Worm (Caenorhabditis elegans) whole organism, early embryonic: Measurements from ENCODE around the gene spig-1.

ENCODE experiments used
- B0310.2 ChIP-seq: sonication (generic microtip); optimal IDR thresholded peaks from 2 replicates; lab custom pipeline; 2016; ENCODE audit warnings: mild to moderate bottlenecking, missing genetic modification characterization, missing compliant biosample characterization
- F13C5.2 ChIP-seq: sonication (generic microtip); optimal IDR thresholded peaks from 2 replicates; lab custom pipeline; 2017; ENCODE audit warnings: mild to moderate bottlenecking, missing genetic modification characterization, inconsistent platforms, missing compliant biosample characterization
- aly-1 ChIP-seq: sonication (generic microtip); optimal IDR thresholded peaks from 2 replicates; lab custom pipeline; 2016; ENCODE audit warnings: missing genetic modification characterization, missing compliant biosample characterization
- ama-1 ChIP-seq: fragments of 150-350 bp; optimal IDR thresholded peaks from 2 replicates; lab custom pipeline; 2014
- ceh-13 ChIP-seq: fragments of 200-800 bp; sonication (Bioruptor generic); optimal IDR thresholded peaks from 2 replicates; lab custom pipeline; 2018; ENCODE audit warnings: mild to moderate bottlenecking, missing genetic modification characterization, missing compliant biosample characterization
- ceh-36 ChIP-seq: sonication (generic microtip); optimal IDR thresholded peaks from 2 replicates; lab custom pipeline; 2016; ENCODE audit warnings: missing genetic modification characterization, inconsistent platforms, missing compliant biosample characterization
- ets-7 ChIP-seq: sonication (generic microtip); optimal IDR thresholded peaks from 2 replicates; lab custom pipeline; 2016; ENCODE audit warnings: missing genotype, missing genetic modification characterization, missing compliant biosample characterization
- flt-1 ChIP-seq: fragments of 200-800 bp; sonication (Bioruptor generic); IDR thresholded peaks from 2 replicates; pipeline ENCODE4 v1.3.6; 2022; ENCODE audit warnings: missing genetic modification characterization, missing compliant biosample characterization
- hmbx-1 ChIP-seq: sonication (generic microtip); optimal IDR thresholded peaks from 2 replicates; lab custom pipeline; 2016; ENCODE audit warnings: mild to moderate bottlenecking, missing genetic modification characterization, missing compliant biosample characterization
- hmg-4 ChIP-seq: fragments of 200-800 bp; sonication (Bioruptor generic); optimal IDR thresholded peaks from 2 replicates; lab custom pipeline; 2018; ENCODE audit warnings: mild to moderate bottlenecking, missing genetic modification characterization, missing compliant biosample characterization
- hnd-1 ChIP-seq: sonication (generic microtip); optimal IDR thresholded peaks from 2 replicates; lab custom pipeline; 2016; ENCODE audit warnings: missing genetic modification characterization, missing compliant biosample characterization
- pes-1 ChIP-seq: fragments of 200-800 bp; sonication (Bioruptor generic); IDR thresholded peaks from 2 replicates; pipeline ENCODE4 v1.3.6; 2022; ENCODE audit warnings: missing genetic modification reagents, missing genetic modification characterization, missing compliant biosample characterization
- scrt-1 ChIP-seq: fragments of 200-800 bp; sonication (Bioruptor generic); IDR thresholded peaks from 2 replicates; pipeline ENCODE4 v1.3.6; 2022; ENCODE audit warnings: missing genetic modification characterization, missing compliant biosample characterization
- sea-1 ChIP-seq: fragments of 200-800 bp; sonication (Bioruptor generic); conservative IDR thresholded peaks from 2 replicates; pipeline ENCODE4 v1.3.6; 2022; ENCODE audit warnings: missing genetic modification characterization, missing compliant biosample characterization
- tbx-11 ChIP-seq: fragments of 200-800 bp; sonication (Bioruptor generic); IDR thresholded peaks from 2 replicates; pipeline ENCODE4 v1.3.6; 2022; ENCODE audit warnings: missing genetic modification characterization, missing compliant biosample characterization
- tbx-37 ChIP-seq: fragments of 200-800 bp; sonication (Bioruptor generic); conservative IDR thresholded peaks from 2 replicates; pipeline ENCODE4 v1.3.6; 2022; ENCODE audit warnings: missing genetic modification reagents, missing genetic modification characterization, missing compliant biosample characterization
- tra-4 ChIP-seq: sonication (generic microtip); optimal IDR thresholded peaks from 2 replicates; lab custom pipeline; 2017; ENCODE audit warnings: missing genetic modification characterization, missing compliant biosample characterization

Gene spig-1

DNA sequence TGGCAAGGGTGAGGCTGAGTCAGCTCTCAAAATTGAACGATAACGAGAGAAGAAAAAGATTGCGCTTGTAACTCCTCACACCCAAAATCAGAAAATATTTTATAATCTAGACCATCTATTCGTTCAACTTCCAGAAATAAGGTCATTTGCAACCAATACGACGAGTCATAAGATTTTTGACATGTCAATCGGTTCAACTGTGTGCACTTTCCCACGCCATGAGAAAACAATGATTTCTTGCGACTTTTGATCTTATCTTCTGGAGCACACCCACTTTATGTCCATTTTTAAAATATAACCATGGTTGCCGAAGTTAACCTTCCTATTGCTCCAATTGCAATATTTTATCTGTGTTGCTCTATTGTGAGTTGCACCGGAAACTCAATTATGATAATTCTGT is 34.5 kb upstream of the spig-1 start, which contains the start of gene srsx-32:
Gene srsx-32 (plus strand): TSS at position 301 of the 400 bp plus-strand sequence.
- no peak for TF ChIP-seq pes-1
- no peak for TF ChIP-seq F13C5.2 (tag; lab: Kevin White, UChicago)
- no peak for TF ChIP-seq hnd-1 (tag; lab: Kevin White, UChicago)
- TF ChIP-seq tbx-37 (GFP tag; lab: Robert Waterston, UW): no peak
- no peak for TF ChIP-seq flt-1 (GFP tag; lab: Robert Waterston, UW)
- TF ChIP-seq ceh-13 (GFP tag; lab: Kevin White, UChicago): no peak
- TF ChIP-seq B0310.2 (tag; lab: Kevin White, UChicago): no peak
- no peak for TF ChIP-seq tbx-11
- no peak for TF ChIP-seq ets-7 (tag; lab: Kevin White, UChicago)
- no peak for TF ChIP-seq aly-1

DNA sequence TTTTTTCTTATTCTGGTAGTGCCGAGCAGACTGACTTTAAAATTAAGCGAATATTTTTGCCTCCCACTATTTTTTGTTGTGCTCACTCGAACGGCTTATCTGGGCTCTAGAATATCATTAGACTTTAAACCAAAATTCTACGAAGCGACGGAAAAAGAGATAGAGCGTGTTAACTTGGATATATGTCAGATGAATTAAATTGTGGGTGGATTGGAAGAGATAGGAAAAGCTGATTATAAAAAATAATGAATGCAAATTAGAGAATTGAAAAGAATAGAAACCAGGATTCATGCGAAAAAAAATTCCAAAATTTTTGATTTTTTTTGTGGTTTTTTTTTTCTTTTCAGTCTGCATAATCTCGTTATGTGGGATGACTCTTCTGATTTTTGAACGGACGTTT is 29.7 kb upstream of the spig-1 start, which contains the start of gene F20A1.4:
Gene F20A1.4 (minus strand): TSS at position 101 of the 400 bp plus-strand sequence.
- no peak for TF ChIP-seq flt-1 (GFP tag; lab: Robert Waterston, UW)
- TF ChIP-seq ceh-36 (tag; lab: Kevin White, UChicago): no peak
- no peak for TF ChIP-seq hmg-4 (GFP tag; lab: Kevin White, UChicago)
- TF ChIP-seq aly-1: no peak
- TF ChIP-seq hnd-1 (tag; lab: Kevin White, UChicago): no peak
- TF ChIP-seq sea-1 (GFP tag; lab: Robert Waterston, UW): no peak
- TF ChIP-seq tbx-37 (GFP tag; lab: Robert Waterston, UW): no peak
- TF ChIP-seq B0310.2 (tag; lab: Kevin White, UChicago): no peak
- no peak for TF ChIP-seq scrt-1 (GFP tag; lab: Robert Waterston, UW)
- TF ChIP-seq tbx-11: no peak
- no peak for TF ChIP-seq ets-7 (tag; lab: Kevin White, UChicago)
- no peak for TF ChIP-seq hmbx-1
- no peak for TF ChIP-seq pes-1

DNA sequence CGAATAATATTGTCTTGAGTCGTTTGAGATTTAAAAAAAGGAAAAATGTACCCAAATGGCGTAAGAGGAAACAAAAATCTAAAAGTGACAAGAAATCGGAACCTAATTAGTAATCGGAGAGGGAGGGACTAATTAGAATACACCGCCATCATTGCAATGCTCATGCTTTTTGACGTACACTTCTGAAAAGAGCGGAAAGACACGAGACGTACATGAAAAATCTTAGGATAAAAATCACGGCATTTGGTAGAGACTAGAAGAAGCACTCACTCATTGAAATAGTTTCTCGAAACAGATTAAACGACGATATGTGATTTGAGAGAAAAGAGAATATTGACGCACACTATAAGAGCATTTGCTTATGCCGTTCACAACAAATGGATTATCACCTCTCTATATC is 28.5 kb upstream of the spig-1 start:
- TF ChIP-seq flt-1 (GFP tag; lab: Robert Waterston, UW) (no peak), hnd-1 (tag; lab: Kevin White, UChicago) (no peak), ets-7 (tag; lab: Kevin White, UChicago) (no peak), tbx-11 (no peak), pes-1 (no peak), aly-1 (no peak), scrt-1 (GFP tag; lab: Robert Waterston, UW) (no peak), hmbx-1 (no peak)

DNA sequence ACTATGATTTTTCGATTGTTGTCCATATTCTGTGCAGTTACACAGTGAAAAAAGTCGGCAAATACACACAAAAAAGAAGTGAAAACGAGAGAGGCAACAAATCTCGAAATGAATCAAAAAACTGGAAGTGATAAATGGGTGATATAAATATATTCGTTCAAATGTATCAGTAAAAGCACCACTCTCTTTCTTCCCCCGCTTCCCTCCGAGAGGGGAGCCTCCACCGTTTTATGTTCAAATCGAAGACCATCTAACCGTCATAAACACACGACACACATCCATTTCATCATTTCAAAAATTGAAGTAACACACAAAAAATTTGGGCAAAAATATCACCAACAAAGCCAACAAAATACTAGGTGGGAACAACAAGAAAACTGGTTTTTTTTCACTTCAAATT is 24.5 kb upstream of the spig-1 start, which contains the start of gene F20A1.6:
Gene F20A1.6 (minus strand): TSS at position 101 of the 400 bp plus-strand sequence.
- TF ChIP-seq F13C5.2 (tag; lab: Kevin White, UChicago) (no peak), tra-4 (tag; lab: Kevin White, UChicago) (no peak), hmbx-1 (no peak), hmg-4 (GFP tag; lab: Kevin White, UChicago) (no peak), ama-1 (lab: Kevin White, UChicago) (no peak), pes-1 (no peak), tbx-11 (no peak), sea-1 (GFP tag; lab: Robert Waterston, UW) (no peak), ets-7 (tag; lab: Kevin White, UChicago) (no peak), ceh-36 (tag; lab: Kevin White, UChicago) (no peak), B0310.2 (tag; lab: Kevin White, UChicago) (no peak)

DNA sequence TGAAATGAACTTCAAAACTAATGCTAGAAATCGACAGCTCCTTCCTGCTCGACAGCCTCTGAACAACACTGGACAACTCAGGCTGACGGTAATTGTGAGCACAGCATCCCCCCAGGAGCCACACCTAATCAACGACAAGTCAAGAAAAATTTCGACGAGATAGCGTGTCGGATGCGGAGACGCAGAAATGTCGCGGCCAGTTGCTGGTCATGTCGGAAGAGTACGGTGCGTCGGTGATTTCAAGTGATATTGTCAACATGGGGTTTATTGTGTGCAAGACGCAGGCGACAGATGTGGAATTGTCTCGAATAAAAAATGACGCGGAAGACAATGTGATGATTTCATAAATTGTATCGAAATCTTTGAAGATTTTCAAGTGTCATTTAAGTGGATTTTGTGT is 15.0 kb upstream of the spig-1 start, which contains the start of gene twk-11:
Gene twk-11 (minus strand): TSS at position 101 of the 400 bp plus-strand sequence.
- TF ChIP-seq tbx-37 (GFP tag; lab: Robert Waterston, UW) (no peak), pes-1 (no peak), ceh-13 (GFP tag; lab: Kevin White, UChicago) (no peak), hmg-4 (GFP tag; lab: Kevin White, UChicago) (no peak), ama-1 (lab: Kevin White, UChicago) (no peak), tbx-11 (no peak)

DNA sequence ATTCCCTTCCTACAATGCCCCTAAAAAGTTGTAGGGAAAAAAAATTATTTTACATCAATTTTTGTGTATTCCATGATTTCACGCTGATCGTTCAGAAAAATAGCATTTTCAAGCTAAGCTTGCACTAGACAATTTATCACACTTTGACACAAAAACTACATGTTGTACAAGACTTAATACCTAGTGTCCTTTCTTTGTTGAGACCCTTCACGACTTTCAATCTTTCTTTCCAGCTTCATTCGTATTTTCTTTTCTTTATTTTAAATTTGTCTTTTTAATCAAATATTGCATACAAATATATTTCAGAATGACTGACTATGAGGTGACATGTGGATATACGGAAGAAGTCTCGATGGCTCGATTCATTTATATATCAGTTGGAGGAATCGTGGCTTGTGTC is 5.5 kb upstream of the spig-1 start, which contains the start of gene F20A1.2:
Gene F20A1.2 (plus strand): TSS at position 301 of the 400 bp plus-strand sequence.
- no peak for TF ChIP-seq tbx-11
- TF ChIP-seq scrt-1 (GFP tag; lab: Robert Waterston, UW): no peak
- TF ChIP-seq flt-1 (GFP tag; lab: Robert Waterston, UW): no peak
- no peak for TF ChIP-seq hnd-1 (tag; lab: Kevin White, UChicago)
- no peak for TF ChIP-seq aly-1
- no peak for TF ChIP-seq hmg-4 (GFP tag; lab: Kevin White, UChicago)
- TF ChIP-seq tbx-37 (GFP tag; lab: Robert Waterston, UW): no peak
- no peak for TF ChIP-seq pes-1
- no peak for TF ChIP-seq ceh-36 (tag; lab: Kevin White, UChicago)
- TF ChIP-seq ama-1 (lab: Kevin White, UChicago): no peak
- TF ChIP-seq hmbx-1: no peak
- TF ChIP-seq ets-7 (tag; lab: Kevin White, UChicago): no peak

DNA sequence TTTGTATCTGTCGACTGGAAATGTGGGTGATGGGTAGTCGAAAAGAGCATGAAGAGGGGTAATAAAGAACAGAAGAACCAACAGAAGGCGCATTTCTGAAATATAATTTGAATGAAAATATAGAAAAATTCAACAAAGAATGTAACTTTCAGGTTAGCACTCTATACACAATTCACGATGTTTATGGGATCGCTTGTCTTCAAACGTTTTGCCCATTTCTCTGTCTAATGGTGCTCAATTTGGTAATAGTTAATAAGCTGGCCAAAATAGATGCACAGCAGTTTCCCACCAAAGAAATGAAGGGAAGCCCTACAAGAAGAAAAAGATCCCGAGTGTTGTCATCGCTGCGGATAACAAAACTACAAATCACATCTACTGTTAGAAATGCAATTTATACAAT is 4.0 kb upstream of the spig-1 start, which contains the start of gene F20A1.8:
Gene F20A1.8 (minus strand): TSS at position 101 of the 400 bp plus-strand sequence.
- TF ChIP-seq ceh-36 (tag; lab: Kevin White, UChicago): no peak
- no peak for TF ChIP-seq scrt-1 (GFP tag; lab: Robert Waterston, UW)
- TF ChIP-seq ets-7 (tag; lab: Kevin White, UChicago): no peak
- no peak for TF ChIP-seq hnd-1 (tag; lab: Kevin White, UChicago)
- TF ChIP-seq ama-1 (lab: Kevin White, UChicago): no peak
- no peak for TF ChIP-seq hmg-4 (GFP tag; lab: Kevin White, UChicago)
- no peak for TF ChIP-seq F13C5.2 (tag; lab: Kevin White, UChicago)
- TF ChIP-seq tbx-37 (GFP tag; lab: Robert Waterston, UW): no peak
- no peak for TF ChIP-seq aly-1
- no peak for TF ChIP-seq hmbx-1

DNA sequence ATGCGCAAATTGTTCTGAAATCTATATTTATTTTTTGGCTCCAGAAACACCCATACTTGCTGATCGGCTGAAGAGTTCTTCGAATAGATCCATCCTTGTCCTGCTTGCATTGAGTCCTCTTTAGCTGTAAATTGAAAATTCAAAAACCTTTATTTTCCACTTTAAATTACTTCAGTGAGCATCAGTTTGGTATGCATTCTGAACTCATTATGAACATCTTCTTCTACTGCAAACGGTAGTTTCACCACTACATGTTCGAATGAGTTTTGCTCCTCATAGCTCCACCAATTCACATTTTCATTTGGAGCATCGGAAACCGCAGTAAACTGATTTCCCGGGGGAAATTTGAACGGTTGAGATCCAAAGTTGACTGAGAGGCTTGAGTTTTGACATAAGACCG is 1.4 kb upstream of the spig-1 start:
- TF ChIP-seq pes-1: no peak
- TF ChIP-seq hnd-1 (tag; lab: Kevin White, UChicago): no peak
- no peak for TF ChIP-seq tbx-11
- TF ChIP-seq tbx-37 (GFP tag; lab: Robert Waterston, UW): no peak
- TF ChIP-seq ets-7 (tag; lab: Kevin White, UChicago): no peak
- TF ChIP-seq ceh-13 (GFP tag; lab: Kevin White, UChicago): no peak
- no peak for TF ChIP-seq ceh-36 (tag; lab: Kevin White, UChicago)
- no peak for TF ChIP-seq B0310.2 (tag; lab: Kevin White, UChicago)
- TF ChIP-seq aly-1: no peak
- no peak for TF ChIP-seq tra-4 (tag; lab: Kevin White, UChicago)
- no peak for TF ChIP-seq sea-1 (GFP tag; lab: Robert Waterston, UW)
- no peak for TF ChIP-seq ama-1 (lab: Kevin White, UChicago)
- no peak for TF ChIP-seq flt-1 (GFP tag; lab: Robert Waterston, UW)
